Worm (Caenorhabditis elegans) whole organism, L4 larva: ENCODE results near the gene ZK1240.3.

Experiments used
- T26A8.4 ChIP-seq: fragments of 200-800 bp; sonication (Bioruptor generic); IDR thresholded peaks from 2 replicates; pipeline ENCODE4 v1.3.6; 2022; ENCODE audit warnings: missing genetic modification characterization, missing compliant biosample characterization
- Y48G9A.11 ChIP-seq: fragments of 200-800 bp; sonication (Bioruptor generic); IDR thresholded peaks from 2 replicates; pipeline ENCODE4 v1.3.6; 2022; ENCODE audit warnings: missing genetic modification reagents, missing genetic modification characterization, missing compliant biosample characterization
- Y75B8A.6 ChIP-seq: fragments of 200-800 bp; sonication (Bioruptor generic); IDR thresholded peaks from 2 replicates; pipeline ENCODE4 v1.3.6; 2022; ENCODE audit warnings: missing genetic modification reagents, missing genetic modification characterization, missing compliant biosample characterization
- aha-1 ChIP-seq: fragments of 150-350 bp; peaks from one replicate; lab custom pipeline; 2014; ENCODE audit warnings: missing biosample characterization, missing genetic modification characterization
- attf-4 ChIP-seq: sonication (generic microtip); optimal IDR thresholded peaks from 3 replicates; lab custom pipeline; 2017; ENCODE audit warnings: missing biosample characterization, missing genetic modification characterization
- ceh-28 ChIP-seq: fragments of 150-350 bp; optimal IDR thresholded peaks from 2 replicates; lab custom pipeline; 2014; ENCODE audit warnings: missing biosample characterization, missing genetic modification reagents, missing genetic modification characterization
- ceh-82 ChIP-seq: sonication (generic microtip); optimal IDR thresholded peaks from 2 replicates; lab custom pipeline; 2017; ENCODE audit warnings: missing biosample characterization, missing genetic modification characterization
- ctbp-1 ChIP-seq: fragments of 200-800 bp; sonication (Bioruptor generic); IDR thresholded peaks from 2 replicates; pipeline ENCODE4 v1.3.6; 2022; ENCODE audit warnings: missing genetic modification reagents, missing genetic modification characterization, missing compliant biosample characterization
- daf-16 ChIP-seq, 3 experiments: sonication (generic microtip); optimal IDR thresholded peaks; 2 replicates each; lab custom pipeline; 2016 to 2017; ENCODE audit warnings: missing genetic modification characterization in 3 of 3, missing genetic modification reagents in 3 of 3, mild to moderate bottlenecking in 2 of 3, missing compliant biosample characterization in 2 of 3, missing biosample characterization in 1 of 3, moderate library complexity in 1 of 3
- dmd-6 ChIP-seq: fragments of 200-800 bp; sonication (Bioruptor generic); IDR thresholded peaks from 2 replicates; pipeline ENCODE4 v1.3.6; 2022; ENCODE audit warnings: missing genetic modification reagents, missing genetic modification characterization, missing compliant biosample characterization
- dmd-8 ChIP-seq: fragments of 200-800 bp; sonication (Bioruptor generic); IDR thresholded peaks from 2 replicates; pipeline ENCODE4 v1.3.6; 2022; ENCODE audit warnings: missing genetic modification characterization, missing compliant biosample characterization
- gei-8 ChIP-seq: fragments of 200-800 bp; sonication (Bioruptor generic); optimal IDR thresholded peaks from 2 replicates; lab custom pipeline; 2018; ENCODE audit warnings: mild to moderate bottlenecking, missing genetic modification characterization, missing compliant biosample characterization
- hlh-11 ChIP-seq: fragments of 200-800 bp; sonication (Bioruptor generic); optimal IDR thresholded peaks from 2 replicates; lab custom pipeline; 2018; ENCODE audit warnings: mild to moderate bottlenecking, missing genetic modification characterization, missing compliant biosample characterization
- hmg-1.1 ChIP-seq: fragments of 200-800 bp; sonication (Bioruptor generic); IDR thresholded peaks from 2 replicates; pipeline ENCODE4 v1.3.6; 2022; ENCODE audit warnings: missing genetic modification reagents, missing genetic modification characterization, missing compliant biosample characterization
- jun-1 ChIP-seq: fragments of 150-350 bp; optimal IDR thresholded peaks from 2 replicates; lab custom pipeline; 2014; ENCODE audit warnings: missing biosample characterization, missing genetic modification reagents, missing genetic modification characterization
- lim-7 ChIP-seq: fragments of 200-800 bp; sonication (Bioruptor generic); IDR thresholded peaks from 2 replicates; pipeline ENCODE4 v1.3.6; 2022; ENCODE audit warnings: missing genetic modification characterization, missing compliant biosample characterization
- lin-1 ChIP-seq: fragments of 200-800 bp; sonication (Bioruptor generic); IDR thresholded peaks from 2 replicates; pipeline ENCODE4 v1.3.6; 2022; ENCODE audit warnings: missing genetic modification reagents, missing genetic modification characterization, missing compliant biosample characterization
- lin-15B ChIP-seq: fragments of 150-350 bp; sonication (generic microtip); optimal IDR thresholded peaks from 3 replicates; lab custom pipeline; 2014; ENCODE audit warnings: missing biosample characterization, missing genetic modification characterization
- lin-29 ChIP-seq: fragments of 200-800 bp; sonication (Bioruptor generic); IDR thresholded peaks from 2 replicates; pipeline ENCODE4 v1.3.6; 2022; ENCODE audit warnings: missing genetic modification reagents, missing genetic modification characterization, missing compliant biosample characterization
- lin-39 ChIP-seq: fragments of 150-350 bp; optimal IDR thresholded peaks from 2 replicates; lab custom pipeline; 2014; ENCODE audit warnings: missing biosample characterization, missing genetic modification reagents, missing genetic modification characterization
- lir-3 ChIP-seq: sonication (generic microtip); optimal IDR thresholded peaks from 2 replicates; lab custom pipeline; 2016; ENCODE audit warnings: mild to moderate bottlenecking, missing genetic modification characterization, missing compliant biosample characterization
- mdl-1 ChIP-seq, 2 experiments: fragments of 150-350 bp in 1 of 2; sonication (generic microtip) in 1 of 2; optimal IDR thresholded peaks; 2 replicates each; lab custom pipeline; 2014 to 2017; ENCODE audit warnings: missing biosample characterization in 2 of 2, missing genetic modification characterization in 2 of 2
- mes-2 ChIP-seq: sonication (generic microtip); optimal IDR thresholded peaks from 2 replicates; lab custom pipeline; 2016; ENCODE audit warnings: missing genotype, mild to moderate bottlenecking, missing genetic modification characterization, missing compliant biosample characterization; ENCODE audit not compliant: poor library complexity, severe bottlenecking
- nhr-102 ChIP-seq: sonication (generic microtip); optimal IDR thresholded peaks from 2 replicates; lab custom pipeline; 2016; ENCODE audit warnings: mild to moderate bottlenecking, missing genetic modification characterization, moderate library complexity, missing compliant biosample characterization
- nhr-11 ChIP-seq: fragments of 150-350 bp; optimal IDR thresholded peaks from 2 replicates; lab custom pipeline; 2014; ENCODE audit warnings: missing biosample characterization, missing genetic modification characterization
- nhr-111 ChIP-seq: fragments of 200-800 bp; sonication (Bioruptor generic); optimal IDR thresholded peaks from 2 replicates; lab custom pipeline; 2018; ENCODE audit warnings: mild to moderate bottlenecking, missing genetic modification characterization, missing compliant biosample characterization
- nhr-28 ChIP-seq: fragments of 150-350 bp; optimal IDR thresholded peaks from 2 replicates; lab custom pipeline; 2014; ENCODE audit warnings: missing biosample characterization, missing genetic modification characterization
- nhr-42 ChIP-seq: fragments of 200-800 bp; sonication (Bioruptor generic); IDR thresholded peaks from 2 replicates; pipeline ENCODE4 v1.3.6; 2022; ENCODE audit warnings: missing genetic modification characterization, missing compliant biosample characterization
- nhr-6 ChIP-seq: fragments of 150-350 bp; optimal IDR thresholded peaks from 2 replicates; lab custom pipeline; 2014; ENCODE audit warnings: missing biosample characterization, missing genetic modification characterization
- nhr-76 ChIP-seq: fragments of 150-350 bp; optimal IDR thresholded peaks from 2 replicates; lab custom pipeline; 2014; ENCODE audit warnings: missing biosample characterization, missing genetic modification characterization
- pha-4 ChIP-seq, 2 experiments: fragments of 150-350 bp in 1 of 2; fragments of 200-800 bp in 1 of 2; sonication (Bioruptor generic) in 1 of 2; IDR thresholded peaks in 1 of 2; optimal IDR thresholded peaks in 1 of 2; 2 replicates each; pipeline versions ENCODE4 v1.3.6 to Lab custom; 2014 to 2022; ENCODE audit warnings: missing genetic modification characterization in 2 of 2, missing genetic modification reagents in 2 of 2, missing biosample characterization in 1 of 2, missing compliant biosample characterization in 1 of 2
- pqm-1 ChIP-seq: sonication (generic microtip); optimal IDR thresholded peaks from 2 replicates; lab custom pipeline; 2017; ENCODE audit warnings: missing biosample characterization, missing genetic modification characterization
- sdz-12 ChIP-seq: fragments of 200-800 bp; sonication (Bioruptor generic); optimal IDR thresholded peaks from 2 replicates; lab custom pipeline; 2018; ENCODE audit warnings: mild to moderate bottlenecking, missing genetic modification characterization, missing compliant biosample characterization
- set-16 ChIP-seq: fragments of 200-800 bp; sonication (Bioruptor generic); IDR thresholded peaks from 2 replicates; pipeline ENCODE4 v1.3.6; 2022; ENCODE audit warnings: missing genetic modification reagents, missing genetic modification characterization, missing compliant biosample characterization
- snpc-1.2 ChIP-seq: fragments of 200-800 bp; sonication (Bioruptor generic); IDR thresholded peaks from 2 replicates; pipeline ENCODE4 v1.3.6; 2022; ENCODE audit warnings: missing genetic modification reagents, missing genetic modification characterization, missing compliant biosample characterization
- spr-1 ChIP-seq: sonication (generic microtip); optimal IDR thresholded peaks from 2 replicates; lab custom pipeline; 2016; ENCODE audit warnings: mild to moderate bottlenecking, missing genetic modification characterization, missing compliant biosample characterization
- tag-97 ChIP-seq: fragments of 200-800 bp; sonication (Bioruptor generic); IDR thresholded peaks from 2 replicates; pipeline ENCODE4 v1.3.6; 2022; ENCODE audit warnings: missing genetic modification characterization, missing compliant biosample characterization
- tra-1 ChIP-seq: fragments of 200-800 bp; sonication (Bioruptor generic); IDR thresholded peaks from 2 replicates; pipeline ENCODE4 v1.3.6; 2022; ENCODE audit warnings: missing genetic modification reagents, missing genetic modification characterization, missing compliant biosample characterization
- zag-1 ChIP-seq: fragments of 150-350 bp; optimal IDR thresholded peaks from 2 replicates; lab custom pipeline; 2014; ENCODE audit warnings: missing biosample characterization, missing genetic modification characterization
- zfp-3 ChIP-seq: fragments of 200-800 bp; sonication (Bioruptor generic); conservative IDR thresholded peaks from 2 replicates; pipeline ENCODE4 v1.3.6; 2022; ENCODE audit warnings: missing genetic modification reagents, missing genetic modification characterization, missing compliant biosample characterization
- zip-2 ChIP-seq: fragments of 150-350 bp; optimal IDR thresholded peaks from 2 replicates; lab custom pipeline; 2014; ENCODE audit warnings: missing biosample characterization, missing genetic modification characterization

The ZK1240.3 gene

ce11 chrII:2300861-2301260 lies 19.3 kb upstream of the ZK1240.3 start, which contains the start of gene B0281.5:
Gene B0281.5, minus strand, starts transcription at chrII:2300961.
- TF ChIP-seq aha-1 (tag; lab: Kevin White, UChicago) (peak; percentile 29), Y48G9A.11 (GFP tag; lab: Robert Waterston, UW) (no peak)

- TF ChIP-seq mdl-1 (tag; optimal IDR thresholded peaks at IDR 0.05; lab: Kevin White, UChicago) (no peak), tra-1 (GFP tag; lab: Robert Waterston, UW) (no peak), nhr-11 (tag; lab: Kevin White, UChicago) (no peak), tag-97 (GFP tag; lab: Robert Waterston, UW) (no peak), sdz-12 (GFP tag; lab: Kevin White, UChicago) (no peak), mes-2 (tag; lab: Kevin White, UChicago) (no peak), jun-1 (tag; lab: Kevin White, UChicago) (no peak), nhr-42 (GFP tag; lab: Robert Waterston, UW) (no peak), spr-1 (tag; lab: Kevin White, UChicago) (no peak), lin-15B (no peak), set-16 (GFP tag; lab: Robert Waterston, UW) (no peak), nhr-6 (tag; lab: Kevin White, UChicago) (no peak), Y75B8A.6 (GFP tag; lab: Robert Waterston, UW) (no peak), lin-29 (GFP tag; lab: Robert Waterston, UW) (no peak), lin-1 (GFP tag; lab: Robert Waterston, UW) (no peak)
These were observed 17.8 kb upstream of the ZK1240.3 start, which contains the start of gene B0281.6 for ce11 chrII:2302330-2302729. Gene B0281.6, minus strand, starts transcription at chrII:2302430.

- TF ChIP-seq zip-2 (tag; lab: Kevin White, UChicago) (no peak), aha-1 (tag; lab: Kevin White, UChicago) (peak; percentile 23)
- TF ChIP-seq, all 104 proteins: peak for 1
These were observed 15.6 kb upstream of the ZK1240.3 start for ce11 chrII:2304575-2304974.

- TF ChIP-seq ceh-82 (tag; lab: Kevin White, UChicago) (no peak), nhr-28 (peak; percentile 61), aha-1 (tag; lab: Kevin White, UChicago) (peak; percentile 10), nhr-11 (tag; lab: Kevin White, UChicago) (no peak), lin-39 (tag; lab: Kevin White, UChicago) (no peak), dmd-8 (GFP tag; lab: Robert Waterston, UW) (no peak), daf-16 (GFP tag; optimal IDR thresholded peaks at IDR 0.05; lab: Kevin White, UChicago) (no peak), daf-16 (tag; optimal IDR thresholded peaks at IDR 0.05; lab: Kevin White, UChicago) (peak; percentile 52), pqm-1 (peak; percentile 93), lin-1 (GFP tag; lab: Robert Waterston, UW) (peak; percentile 26; the same call in 1 of the 2 replicates), jun-1 (tag; lab: Kevin White, UChicago) (no peak), nhr-102 (tag; lab: Kevin White, UChicago) (no peak), dmd-6 (GFP tag; lab: Robert Waterston, UW) (peak; percentile 10; the same call in 1 of the 2 replicates)
These were observed 14.6 kb upstream of the ZK1240.3 start for ce11 chrII:2305507-2305906.

- no peak for TF ChIP-seq lin-29 (GFP tag; lab: Robert Waterston, UW)
These were observed 13.4 kb upstream of the ZK1240.3 start, which contains the start of gene B0281.3 for ce11 chrII:2306741-2307140. Gene B0281.3, plus strand, starts transcription at chrII:2307041.

ce11 chrII:2312747-2313146 lies 7.4 kb upstream of the ZK1240.3 start, which contains the start of the genes trim-21 and B0281.1:
Gene trim-21, minus strand, starts transcription at chrII:2312847.
Gene B0281.1, plus strand, starts transcription at chrII:2313067.
- TF ChIP-seq hmg-1.1 (GFP tag; lab: Robert Waterston, UW): no peak
- TF ChIP-seq T26A8.4 (GFP tag; lab: Robert Waterston, UW): no peak
- no peak for TF ChIP-seq ceh-28 (tag; lab: Kevin White, UChicago)
- TF ChIP-seq lir-3: no peak
- no peak for TF ChIP-seq lim-7
- no peak for TF ChIP-seq zfp-3
- no peak for TF ChIP-seq hlh-11 (tag; lab: Kevin White, UChicago)
- no peak for TF ChIP-seq gei-8
- no peak for TF ChIP-seq attf-4 (tag; lab: Kevin White, UChicago)
- TF ChIP-seq nhr-76 (tag; lab: Kevin White, UChicago): no peak
- TF ChIP-seq nhr-111: no peak
- no peak for TF ChIP-seq ceh-82 (tag; lab: Kevin White, UChicago)
- TF ChIP-seq pha-4 (GFP tag; IDR thresholded peaks at IDR 0.05; lab: Robert Waterston, UW): no peak
- no peak for TF ChIP-seq pha-4 (tag; optimal IDR thresholded peaks at IDR 0.05; lab: Kevin White, UChicago)
- TF ChIP-seq zag-1 (tag; lab: Kevin White, UChicago): no peak
- TF ChIP-seq snpc-1.2 (GFP tag; lab: Robert Waterston, UW): no peak
- TF ChIP-seq ctbp-1 (GFP tag; lab: Robert Waterston, UW): no peak
- no peak for TF ChIP-seq nhr-42 (GFP tag; lab: Robert Waterston, UW)
- TF ChIP-seq tra-1 (GFP tag; lab: Robert Waterston, UW): no peak
